Worm (Caenorhabditis elegans) whole organism, L3 larva: ENCODE results near the gene srh-32.

Experiments used
- aly-2 ChIP-seq: fragments of 150-350 bp; optimal IDR thresholded peaks from 2 replicates; lab custom pipeline; 2014; ENCODE audit warnings: missing biosample characterization, missing genetic modification characterization
- ama-1 ChIP-seq: fragments of 150-350 bp; optimal IDR thresholded peaks from 2 replicates; lab custom pipeline; 2018
- ceh-82 ChIP-seq: fragments of 150-350 bp; optimal IDR thresholded peaks from 2 replicates; lab custom pipeline; 2014; ENCODE audit warnings: missing biosample characterization, missing genetic modification characterization
- elt-2 ChIP-seq: sonication (generic microtip); optimal IDR thresholded peaks from 2 replicates; lab custom pipeline; 2016; ENCODE audit warnings: missing genetic modification reagents, mild to moderate bottlenecking, missing genetic modification characterization, missing compliant biosample characterization
- elt-3 ChIP-seq, 3 experiments: fragments of 150-350 bp in 1 of 3; sonication (generic microtip) in 2 of 3; optimal IDR thresholded peaks; 2 replicates in 2 of 3; 4 replicates in 1 of 3; lab custom pipeline; 2014 to 2017; ENCODE audit warnings: missing biosample characterization in 3 of 3, missing genetic modification characterization in 3 of 3
- nhr-11 ChIP-seq: fragments of 150-350 bp; optimal IDR thresholded peaks from 2 replicates; lab custom pipeline; 2014; ENCODE audit warnings: missing biosample characterization, missing genetic modification characterization
- nhr-12 ChIP-seq: fragments of 150-350 bp; optimal IDR thresholded peaks from 2 replicates; lab custom pipeline; 2014; ENCODE audit warnings: missing biosample characterization, missing genetic modification characterization
- nhr-237 ChIP-seq: fragments of 150-350 bp; optimal IDR thresholded peaks from 2 replicates; lab custom pipeline; 2014; ENCODE audit warnings: missing biosample characterization, missing genetic modification characterization
- nhr-28 ChIP-seq: fragments of 150-350 bp; optimal IDR thresholded peaks from 2 replicates; lab custom pipeline; 2014; ENCODE audit warnings: missing biosample characterization, missing genetic modification characterization
- pha-4 ChIP-seq: fragments of 150-350 bp; optimal IDR thresholded peaks from 2 replicates; lab custom pipeline; 2014; ENCODE audit warnings: missing biosample characterization, missing genetic modification reagents, missing genetic modification characterization
- snpc-4 ChIP-seq: fragments of 150-350 bp; optimal IDR thresholded peaks from 2 replicates; lab custom pipeline; 2014; ENCODE audit warnings: missing biosample characterization, missing genetic modification characterization
- unc-62 ChIP-seq: fragments of 150-350 bp; sonication (generic microtip); optimal IDR thresholded peaks from 4 replicates; lab custom pipeline; 2014; ENCODE audit warnings: missing biosample characterization, missing genetic modification reagents, missing genetic modification characterization
- ztf-11 ChIP-seq: fragments of 150-350 bp; optimal IDR thresholded peaks from 2 replicates; lab custom pipeline; 2014; ENCODE audit warnings: missing biosample characterization, missing genetic modification characterization

DNA sequence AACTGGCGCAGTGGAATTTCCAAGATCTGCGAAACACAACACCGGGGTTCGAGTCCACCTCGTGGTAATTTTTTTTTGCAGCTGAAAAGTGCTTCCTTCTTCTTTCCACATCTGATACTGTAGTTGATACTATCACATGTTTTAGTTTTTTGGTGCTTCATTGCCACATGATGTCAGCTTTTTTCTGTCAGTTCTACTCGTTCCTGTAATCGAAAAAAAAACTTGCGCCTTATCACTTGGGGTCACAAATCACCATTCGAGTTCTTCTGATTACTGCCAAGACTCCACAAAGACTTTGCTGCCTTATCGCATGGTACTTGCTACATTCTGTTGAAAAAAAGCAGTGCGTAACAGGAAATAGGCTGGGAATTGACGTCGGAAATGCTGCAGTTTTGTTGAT is 20.7 kb downstream of the srh-32 start:
- no peak for TF ChIP-seq ama-1 (lab: Kevin White, UChicago)
- TF ChIP-seq pha-4 = peak; percentile 47
- TF ChIP-seq elt-2 (tag; lab: Kevin White, UChicago) = peak; percentile 99
- no peak for TF ChIP-seq nhr-12 (tag; lab: Kevin White, UChicago)
- TF ChIP-seq snpc-4 (tag; lab: Kevin White, UChicago) = no peak
- TF ChIP-seq ceh-82 (tag; lab: Kevin White, UChicago) = no peak
- no peak for TF ChIP-seq nhr-28 (tag; lab: Kevin White, UChicago)
- no peak for TF ChIP-seq unc-62 (GFP tag; lab: Kevin White, UChicago)
- TF ChIP-seq aly-2 (tag; lab: Kevin White, UChicago) = no peak
- no peak for TF ChIP-seq nhr-11 (tag; lab: Kevin White, UChicago)
- TF ChIP-seq ztf-11 (tag; lab: Kevin White, UChicago) = no peak
- no peak for TF ChIP-seq nhr-237
- TF ChIP-seq elt-3 (tag; optimal IDR thresholded peaks at IDR 0.05; lab: Kevin White, UChicago) = no peak
